Worm (Caenorhabditis elegans): Measurements from ENCODE around the gene D1014.4.

Gene D1014.4

ce11 chrV:8177349-8177748 is 44.3 kb downstream of the D1014.4 start, which contains the start of gene F20D6.9:
Gene F20D6.9 (minus strand): TSS chrV:8177449.
- TF ChIP-seq hmg-4 (GFP tag; optimal IDR thresholded peaks at IDR 0.05) (no peak), tbx-11 (GFP tag; IDR thresholded peaks at IDR 0.05) (no peak), tra-4 (tag; optimal IDR thresholded peaks at IDR 0.05) (no peak), hnd-1 (tag; optimal IDR thresholded peaks at IDR 0.05) (no peak), ceh-36 (tag; optimal IDR thresholded peaks at IDR 0.05) (no peak), scrt-1 (GFP tag; IDR thresholded peaks at IDR 0.05) (no peak), ceh-13 (GFP tag; optimal IDR thresholded peaks at IDR 0.05) (no peak), flt-1 (GFP tag; IDR thresholded peaks at IDR 0.05) (no peak), F13C5.2 (tag; optimal IDR thresholded peaks at IDR 0.05) (no peak), ets-7 (tag; optimal IDR thresholded peaks at IDR 0.05) (no peak)

- TF ChIP-seq ets-7 (tag; optimal IDR thresholded peaks at IDR 0.05) (no peak), hmg-4 (GFP tag; optimal IDR thresholded peaks at IDR 0.05) (no peak), ama-1 (optimal IDR thresholded peaks at IDR 0.05) (no peak), hmbx-1 (tag; optimal IDR thresholded peaks at IDR 0.05) (no peak), scrt-1 (GFP tag; IDR thresholded peaks at IDR 0.05) (no peak), pes-1 (GFP tag; IDR thresholded peaks at IDR 0.05) (no peak), tra-4 (tag; optimal IDR thresholded peaks at IDR 0.05) (no peak), sea-1 (GFP tag; conservative IDR thresholded peaks at IDR 0.05) (no peak), flt-1 (GFP tag; IDR thresholded peaks at IDR 0.05) (no peak), aly-1 (tag; optimal IDR thresholded peaks at IDR 0.05) (no peak), tbx-37 (GFP tag; conservative IDR thresholded peaks at IDR 0.05) (no peak), ceh-13 (GFP tag; optimal IDR thresholded peaks at IDR 0.05) (no peak), ceh-36 (tag; optimal IDR thresholded peaks at IDR 0.05) (no peak), B0310.2 (tag; optimal IDR thresholded peaks at IDR 0.05) (no peak), hnd-1 (tag; optimal IDR thresholded peaks at IDR 0.05) (no peak)
These were observed 45.3 kb downstream of the D1014.4 start for ce11 chrV:8178279-8178678.

- TF ChIP-seq hmg-4 (GFP tag; optimal IDR thresholded peaks at IDR 0.05) (no peak), scrt-1 (GFP tag; IDR thresholded peaks at IDR 0.05) (peak; percentile 36; the same call in 1 of the 2 replicates)
These were observed 46.0 kb downstream of the D1014.4 start, which contains the start of gene srp-7 for ce11 chrV:8178914-8179542. Gene srp-7 (plus strand): TSS chrV:8179126.

- TF ChIP-seq hmbx-1 (tag; optimal IDR thresholded peaks at IDR 0.05) (no peak), aly-1 (tag; optimal IDR thresholded peaks at IDR 0.05) (no peak), flt-1 (GFP tag; IDR thresholded peaks at IDR 0.05) (no peak), hmg-4 (GFP tag; optimal IDR thresholded peaks at IDR 0.05) (no peak), hnd-1 (tag; optimal IDR thresholded peaks at IDR 0.05) (no peak), pes-1 (GFP tag; IDR thresholded peaks at IDR 0.05) (no peak), B0310.2 (tag; optimal IDR thresholded peaks at IDR 0.05) (no peak), ceh-13 (GFP tag; optimal IDR thresholded peaks at IDR 0.05) (no peak), ama-1 (optimal IDR thresholded peaks at IDR 0.05) (no peak)
These were observed 50.4 kb downstream of the D1014.4 start, which contains the start of gene srp-8 for ce11 chrV:8183384-8183783. Gene srp-8 (plus strand): TSS chrV:8183684.

Measured in whole organism, early embryonic.